Worm (Caenorhabditis elegans) whole organism, L3 larva: ENCODE results near the gene F35C11.2.
A peak's percentile ranks its signal among the peaks of the same experiment; 100 is the strongest.

Source experiments
- R02D3.7 ChIP-seq: fragments of 150-350 bp; optimal IDR thresholded peaks from 2 replicates; lab custom pipeline; 2014; ENCODE audit warnings: missing biosample characterization, missing genetic modification characterization
- ZK546.5 ChIP-seq: sonication (generic microtip); optimal IDR thresholded peaks from 2 replicates; lab custom pipeline; 2017; ENCODE audit warnings: missing biosample characterization, missing genetic modification characterization
- aly-2 ChIP-seq: fragments of 150-350 bp; optimal IDR thresholded peaks from 2 replicates; lab custom pipeline; 2014; ENCODE audit warnings: missing biosample characterization, missing genetic modification characterization
- ama-1 ChIP-seq: fragments of 150-350 bp; optimal IDR thresholded peaks from 2 replicates; lab custom pipeline; 2018
- ceh-28 ChIP-seq: fragments of 150-350 bp; optimal IDR thresholded peaks from 2 replicates; lab custom pipeline; 2014; ENCODE audit warnings: missing biosample characterization, missing genetic modification reagents, missing genetic modification characterization
- ceh-82 ChIP-seq: fragments of 150-350 bp; optimal IDR thresholded peaks from 2 replicates; lab custom pipeline; 2014; ENCODE audit warnings: missing biosample characterization, missing genetic modification characterization
- ceh-9 ChIP-seq: sonication (generic microtip); optimal IDR thresholded peaks from 2 replicates; lab custom pipeline; 2018; ENCODE audit warnings: missing biosample characterization, missing genetic modification characterization
- daf-12 ChIP-seq: fragments of 150-350 bp; optimal IDR thresholded peaks from 2 replicates; lab custom pipeline; 2014; ENCODE audit warnings: missing biosample characterization, missing genetic modification reagents, missing genetic modification characterization
- elt-2 ChIP-seq: sonication (generic microtip); optimal IDR thresholded peaks from 2 replicates; lab custom pipeline; 2016; ENCODE audit warnings: missing genetic modification reagents, mild to moderate bottlenecking, missing genetic modification characterization, missing compliant biosample characterization
- elt-3 ChIP-seq, 3 experiments: fragments of 150-350 bp in 1 of 3; sonication (generic microtip) in 2 of 3; optimal IDR thresholded peaks; 2 replicates in 2 of 3; 4 replicates in 1 of 3; lab custom pipeline; 2014 to 2017; ENCODE audit warnings: missing biosample characterization in 3 of 3, missing genetic modification characterization in 3 of 3
- eor-1 ChIP-seq, 2 experiments: fragments of 150-350 bp; optimal IDR thresholded peaks; 2 replicates each; lab custom pipeline; 2014 to 2018; ENCODE audit warnings: missing biosample characterization in 2 of 2, missing genetic modification characterization in 2 of 2
- fkh-10 ChIP-seq: sonication (generic microtip); optimal IDR thresholded peaks from 2 replicates; lab custom pipeline; 2017; ENCODE audit warnings: missing biosample characterization, missing genetic modification reagents, missing genetic modification characterization
- hmg-11 ChIP-seq: sonication (generic microtip); optimal IDR thresholded peaks from 2 replicates; lab custom pipeline; 2016; ENCODE audit warnings: missing genetic modification characterization, missing compliant biosample characterization
- jun-1 ChIP-seq: fragments of 150-350 bp; optimal IDR thresholded peaks from 2 replicates; lab custom pipeline; 2014; ENCODE audit warnings: missing biosample characterization, missing genetic modification reagents, missing genetic modification characterization
- lin-15B ChIP-seq: fragments of 150-350 bp; optimal IDR thresholded peaks from 2 replicates; lab custom pipeline; 2014; ENCODE audit warnings: missing biosample characterization, missing genetic modification characterization
- mdl-1 ChIP-seq: fragments of 150-350 bp; optimal IDR thresholded peaks from 2 replicates; lab custom pipeline; 2014; ENCODE audit warnings: missing biosample characterization, missing genetic modification characterization
- mml-1 ChIP-seq: fragments of 150-350 bp; sonication (generic microtip); optimal IDR thresholded peaks from 3 replicates; lab custom pipeline; 2014; ENCODE audit warnings: missing biosample characterization, missing genetic modification characterization
- nhr-12 ChIP-seq: fragments of 150-350 bp; optimal IDR thresholded peaks from 2 replicates; lab custom pipeline; 2014; ENCODE audit warnings: missing biosample characterization, missing genetic modification characterization
- nhr-237 ChIP-seq: fragments of 150-350 bp; optimal IDR thresholded peaks from 2 replicates; lab custom pipeline; 2014; ENCODE audit warnings: missing biosample characterization, missing genetic modification characterization
- nhr-25 ChIP-seq: sonication (generic microtip); optimal IDR thresholded peaks from 2 replicates; lab custom pipeline; 2017; ENCODE audit warnings: missing biosample characterization, missing genetic modification characterization
- nhr-28 ChIP-seq: fragments of 150-350 bp; optimal IDR thresholded peaks from 2 replicates; lab custom pipeline; 2014; ENCODE audit warnings: missing biosample characterization, missing genetic modification characterization
- nhr-43 ChIP-seq: sonication (generic microtip); optimal IDR thresholded peaks from 2 replicates; lab custom pipeline; 2016; ENCODE audit warnings: mild to moderate bottlenecking, missing genetic modification characterization, missing compliant biosample characterization; ENCODE audit not compliant: poor library complexity, severe bottlenecking
- nhr-67 ChIP-seq: fragments of 150-350 bp; optimal IDR thresholded peaks from 2 replicates; lab custom pipeline; 2014; ENCODE audit warnings: missing biosample characterization, missing genetic modification characterization
- nhr-76 ChIP-seq: fragments of 150-350 bp; sonication (generic microtip); optimal IDR thresholded peaks from 5 replicates; lab custom pipeline; 2014; ENCODE audit warnings: missing biosample characterization, missing genetic modification characterization
- nhr-77 ChIP-seq: fragments of 150-350 bp; optimal IDR thresholded peaks from 2 replicates; lab custom pipeline; 2014; ENCODE audit warnings: missing biosample characterization, missing genetic modification characterization
- pqm-1 ChIP-seq: fragments of 150-350 bp; optimal IDR thresholded peaks from 2 replicates; lab custom pipeline; 2017; ENCODE audit warnings: missing biosample characterization, missing genetic modification characterization, inconsistent platforms
- sea-2 ChIP-seq: fragments of 150-350 bp; sonication (generic microtip); optimal IDR thresholded peaks from 4 replicates; lab custom pipeline; 2014; ENCODE audit warnings: missing biosample characterization, missing genetic modification reagents, missing genetic modification characterization
- snpc-4 ChIP-seq: fragments of 150-350 bp; optimal IDR thresholded peaks from 2 replicates; lab custom pipeline; 2014; ENCODE audit warnings: missing biosample characterization, missing genetic modification characterization
- zag-1 ChIP-seq: fragments of 150-350 bp; optimal IDR thresholded peaks from 2 replicates; lab custom pipeline; 2014; ENCODE audit warnings: missing biosample characterization, missing genetic modification characterization
- ztf-11 ChIP-seq: fragments of 150-350 bp; optimal IDR thresholded peaks from 2 replicates; lab custom pipeline; 2014; ENCODE audit warnings: missing biosample characterization, missing genetic modification characterization

The F35C11.2 gene

ce11 chrII:8253160-8253793, 4.6 kb upstream of the F35C11.2 start, which contains the start of gene F35C11.5:
F35C11.5 (plus strand) TSS chrII:8253743.
- TF ChIP-seq elt-2 (no peak), fkh-10 (GFP tag; lab: Kevin White, UChicago) (no peak), sea-2 (GFP tag; lab: Kevin White, UChicago) (no peak), eor-1 (tag; optimal IDR thresholded peaks at IDR 0.05; lab: Kevin White, UChicago) (no peak), ceh-82 (tag; lab: Kevin White, UChicago) (no peak), jun-1 (tag; lab: Kevin White, UChicago) (no peak), nhr-77 (tag; lab: Kevin White, UChicago) (no peak), R02D3.7 (tag; lab: Kevin White, UChicago) (no peak), ama-1 (lab: Kevin White, UChicago) (no peak), nhr-67 (tag; lab: Kevin White, UChicago) (no peak), ztf-11 (tag; lab: Kevin White, UChicago) (no peak), nhr-28 (tag; lab: Kevin White, UChicago) (no peak), mdl-1 (tag; lab: Kevin White, UChicago) (no peak), ceh-9 (tag; lab: Kevin White, UChicago) (no peak)

ce11 chrII:8249710-8250109, 1.1 kb upstream of the F35C11.2 start:
- no peak for TF ChIP-seq ceh-28 (tag; lab: Kevin White, UChicago)
- TF ChIP-seq elt-2: peak; percentile 53
- TF ChIP-seq, all 47 proteins: peak for 1

ce11 chrII:8246476-8246875, 2.2 kb downstream of the F35C11.2 start, which contains the start of gene F35C11.3:
F35C11.3 (plus strand) TSS chrII:8246776.
- TF ChIP-seq nhr-25 (tag; lab: Kevin White, UChicago): no peak

- no peak for TF ChIP-seq jun-1 (tag; lab: Kevin White, UChicago)
- no peak for TF ChIP-seq nhr-12 (tag; lab: Kevin White, UChicago)
- no peak for TF ChIP-seq nhr-28 (tag; lab: Kevin White, UChicago)
- no peak for TF ChIP-seq zag-1
- TF ChIP-seq aly-2: no peak
- TF ChIP-seq lin-15B (tag; lab: Kevin White, UChicago): no peak
- TF ChIP-seq sea-2 (GFP tag; lab: Kevin White, UChicago): no peak
- no peak for TF ChIP-seq mml-1 (tag; lab: Kevin White, UChicago)
- TF ChIP-seq ceh-28 (tag; lab: Kevin White, UChicago): no peak
- no peak for TF ChIP-seq pqm-1 (tag; lab: Kevin White, UChicago)
- TF ChIP-seq snpc-4: no peak
- TF ChIP-seq eor-1 (tag; optimal IDR thresholded peaks at IDR 0.05; lab: Kevin White, UChicago): no peak
These were observed 10.5 kb downstream of the F35C11.2 start, which contains the start of gene nlp-5 for ce11 chrII:8238155-8238554. nlp-5 (plus strand) TSS chrII:8238455.

- TF ChIP-seq ceh-28 (tag; lab: Kevin White, UChicago): no peak
- TF ChIP-seq elt-3 (tag; optimal IDR thresholded peaks at IDR 0.05; lab: Kevin White, UChicago): no peak
- no peak for TF ChIP-seq nhr-43 (tag; lab: Kevin White, UChicago)
- TF ChIP-seq nhr-76 (tag; lab: Kevin White, UChicago): no peak
- no peak for TF ChIP-seq ZK546.5 (tag; lab: Kevin White, UChicago)
- TF ChIP-seq mdl-1 (tag; lab: Kevin White, UChicago): no peak
- no peak for TF ChIP-seq nhr-237 (tag; lab: Kevin White, UChicago)
These were observed 16.1 kb downstream of the F35C11.2 start, which contains the start of gene M110.7 for ce11 chrII:8232489-8232888. M110.7 (plus strand) TSS chrII:8232789.

- TF ChIP-seq daf-12 (tag; lab: Kevin White, UChicago): no peak
- no peak for TF ChIP-seq pqm-1 (tag; lab: Kevin White, UChicago)
- no peak for TF ChIP-seq hmg-11 (tag; lab: Kevin White, UChicago)
- no peak for TF ChIP-seq elt-3 (tag; optimal IDR thresholded peaks at IDR 0.05; lab: Kevin White, UChicago)
- TF ChIP-seq nhr-12 (tag; lab: Kevin White, UChicago): no peak
- no peak for TF ChIP-seq nhr-43 (tag; lab: Kevin White, UChicago)
- TF ChIP-seq aly-2: no peak
- TF ChIP-seq mml-1 (tag; lab: Kevin White, UChicago): no peak
- no peak for TF ChIP-seq sea-2 (GFP tag; lab: Kevin White, UChicago)
- no peak for TF ChIP-seq mdl-1 (tag; lab: Kevin White, UChicago)
These were observed 17.7 kb downstream of the F35C11.2 start, which contains the start of gene M110.9 for ce11 chrII:8230976-8231375. M110.9 (plus strand) TSS chrII:8231276.
